Fruit fly (Drosophila melanogaster) whole organism, wandering third instar larva: ENCODE results near the gene CG11892.

Source experiments
- Abd-B ChIP-seq: fragments of >200 bp; optimal IDR thresholded peaks from 2 replicates; lab custom pipeline; 2017; ENCODE audit warnings: missing biosample characterization, missing genetic modification characterization
- CG32264 ChIP-seq: fragments of 200-800 bp; sonication (Bioruptor generic); optimal IDR thresholded peaks from 2 replicates; lab custom pipeline; 2016; ENCODE audit warnings: missing biosample characterization, missing genetic modification characterization
- CG9705 ChIP-seq: fragments of 200-800 bp; sonication (Bioruptor generic); optimal IDR thresholded peaks from 2 replicates; lab custom pipeline; 2018; ENCODE audit warnings: missing biosample characterization, mild to moderate bottlenecking, missing genetic modification characterization
- CrebA ChIP-seq: fragments of 200-800 bp; sonication (Bioruptor generic); optimal IDR thresholded peaks from 2 replicates; lab custom pipeline; 2016; ENCODE audit warnings: missing biosample characterization, mild to moderate bottlenecking, missing genetic modification characterization, borderline replicate concordance
- Dif ChIP-seq: fragments of 200-275, 200-300 bp; sonication (Bioruptor generic); optimal IDR thresholded peaks from 2 replicates; lab custom pipeline; 2018; ENCODE audit warnings: missing biosample characterization, missing genetic modification characterization; ENCODE audit not compliant: partially characterized antibody
- GATAd ChIP-seq: sonication (Bioruptor generic); optimal IDR thresholded peaks from 2 replicates; lab custom pipeline; 2016; ENCODE audit warnings: missing biosample characterization, missing genetic modification characterization
- HLH106 ChIP-seq: fragments of 200-800 bp; optimal IDR thresholded peaks from 3 replicates; lab custom pipeline; 2019; ENCODE audit warnings: missing biosample characterization, mild to moderate bottlenecking, missing genetic modification characterization, moderate library complexity
- Hnf4 ChIP-seq: fragments of 200-800 bp; sonication (Bioruptor generic); optimal IDR thresholded peaks from 2 replicates; lab custom pipeline; 2016; ENCODE audit warnings: missing biosample characterization, mild to moderate bottlenecking, missing genetic modification characterization
- Hr78 ChIP-seq: fragments of >200 bp; optimal IDR thresholded peaks from 2 replicates; lab custom pipeline; 2017; ENCODE audit warnings: missing biosample characterization, missing genetic modification characterization
- Hr83 ChIP-seq: fragments of 200-300 bp; sonication (Bioruptor generic); optimal IDR thresholded peaks from 2 replicates; lab custom pipeline; 2016; ENCODE audit warnings: missing biosample characterization, mild to moderate bottlenecking, missing genetic modification characterization, moderate library complexity; ENCODE audit not compliant: poor library complexity, severe bottlenecking
- Jra ChIP-seq: sonication (Bioruptor generic); optimal IDR thresholded peaks from 2 replicates; lab custom pipeline; 2016; ENCODE audit warnings: missing biosample characterization, missing genetic modification characterization
- Mio ChIP-seq: sonication (Bioruptor generic); optimal IDR thresholded peaks from 2 replicates; lab custom pipeline; 2016; ENCODE audit warnings: missing biosample characterization, missing genetic modification characterization
- Myc ChIP-seq: fragments of >200 bp; optimal IDR thresholded peaks from 2 replicates; lab custom pipeline; 2017
- N ChIP-seq: fragments of >200 bp; optimal IDR thresholded peaks from 2 replicates; lab custom pipeline; 2018; ENCODE audit warnings: missing biosample characterization, missing external identifiers, missing genetic modification characterization
- OdsH ChIP-seq: fragments of 200-800 bp; sonication (Bioruptor generic); optimal IDR thresholded peaks from 2 replicates; lab custom pipeline; 2016; ENCODE audit warnings: missing biosample characterization, mild to moderate bottlenecking, missing genetic modification characterization
- Rel ChIP-seq, 2 experiments: fragments of 200-800 bp; sonication (Bioruptor generic) in 1 of 2; optimal IDR thresholded peaks; 2 replicates in 1 of 2; 3 replicates in 1 of 2; lab custom pipeline; 2016 to 2019; ENCODE audit warnings: mild to moderate bottlenecking in 2 of 2, missing biosample characterization in 2 of 2, missing genetic modification characterization in 2 of 2, moderate library complexity in 1 of 2
- Sp1 ChIP-seq: fragments of 200-800 bp; sonication (Bioruptor generic); optimal IDR thresholded peaks from 3 replicates; lab custom pipeline; 2019; ENCODE audit warnings: missing biosample characterization, mild to moderate bottlenecking, missing genetic modification characterization, moderate library complexity
- Vsx2 ChIP-seq: fragments of 200-300, 225-300 bp; sonication (Bioruptor generic); optimal IDR thresholded peaks from 2 replicates; lab custom pipeline; 2018; ENCODE audit warnings: missing biosample characterization, missing genetic modification characterization; ENCODE audit not compliant: partially characterized antibody
- br ChIP-seq: fragments of 200-800 bp; sonication (Bioruptor generic); optimal IDR thresholded peaks from 2 replicates; lab custom pipeline; 2016; ENCODE audit warnings: missing biosample characterization, missing genetic modification characterization
- brk ChIP-seq: fragments of 200-800 bp; sonication (Bioruptor generic); optimal IDR thresholded peaks from 2 replicates; lab custom pipeline; 2016; ENCODE audit warnings: missing biosample characterization, mild to moderate bottlenecking, missing genetic modification characterization
- dl ChIP-seq, 2 experiments: fragments of 175-275, 200-275 bp in 1 of 2; fragments of 200-275 bp in 1 of 2; sonication (Bioruptor generic); optimal IDR thresholded peaks; lab custom pipeline; 2018; ENCODE audit warnings: mild to moderate bottlenecking in 2 of 2, missing biosample characterization in 2 of 2, missing genetic modification characterization in 2 of 2, moderate library complexity in 2 of 2; ENCODE audit not compliant: partially characterized antibody in 2 of 2, insufficient read depth in 1 of 2
- dmrt93B ChIP-seq: fragments of 200-800 bp; sonication (Bioruptor generic); optimal IDR thresholded peaks from 2 replicates; lab custom pipeline; 2018; ENCODE audit warnings: missing biosample characterization, mild to moderate bottlenecking, missing genetic modification characterization
- dsf ChIP-seq: sonication (Bioruptor generic); optimal IDR thresholded peaks from 2 replicates; lab custom pipeline; 2016; ENCODE audit warnings: missing biosample characterization, missing genetic modification characterization, borderline replicate concordance
- ey ChIP-seq: fragments of 200-800 bp; sonication (Bioruptor generic); optimal IDR thresholded peaks from 2 replicates; lab custom pipeline; 2016; ENCODE audit warnings: missing biosample characterization, missing genetic modification characterization
- foxo ChIP-seq, 2 experiments: fragments of 200-800 bp; sonication (Bioruptor generic); optimal IDR thresholded peaks; 2 replicates in 1 of 2; 3 replicates in 1 of 2; lab custom pipeline; 2016 to 2017; ENCODE audit warnings: missing biosample characterization in 2 of 2, missing genetic modification characterization in 2 of 2
- fru ChIP-seq: fragments of 200-800 bp; sonication (Bioruptor generic); optimal IDR thresholded peaks from 3 replicates; lab custom pipeline; 2016; ENCODE audit warnings: missing biosample characterization, mild to moderate bottlenecking, missing genetic modification characterization
- h ChIP-seq: fragments of 200-800 bp; sonication (Bioruptor generic); optimal IDR thresholded peaks from 3 replicates; lab custom pipeline; 2016; ENCODE audit warnings: missing biosample characterization, mild to moderate bottlenecking, missing genetic modification characterization
- jim ChIP-seq: fragments of 175-275, 200-325 bp; sonication (Bioruptor generic); optimal IDR thresholded peaks from 2 replicates; lab custom pipeline; 2016; ENCODE audit warnings: missing biosample characterization, mild to moderate bottlenecking, missing genetic modification characterization
- lola ChIP-seq: fragments of >200 bp; optimal IDR thresholded peaks from 2 replicates; lab custom pipeline; 2017; ENCODE audit warnings: missing biosample characterization, missing genetic modification characterization
- pan ChIP-seq: fragments of >200 bp; optimal IDR thresholded peaks from 2 replicates; lab custom pipeline; 2017
- psq ChIP-seq: fragments of 200-800 bp; sonication (Bioruptor generic); optimal IDR thresholded peaks from 3 replicates; lab custom pipeline; 2017; ENCODE audit warnings: missing biosample characterization, mild to moderate bottlenecking, missing genetic modification characterization, moderate library complexity
- rgr ChIP-seq: fragments of 200-800 bp; sonication (Bioruptor generic); optimal IDR thresholded peaks from 3 replicates; lab custom pipeline; 2016; ENCODE audit warnings: missing biosample characterization, mild to moderate bottlenecking, missing genetic modification characterization
- sage ChIP-seq: fragments of 200-800 bp; sonication (Bioruptor generic); optimal IDR thresholded peaks from 2 replicates; lab custom pipeline; 2016; ENCODE audit warnings: missing biosample characterization, mild to moderate bottlenecking, missing genetic modification characterization
- sv ChIP-seq: fragments of 200-800 bp; sonication (Bioruptor generic); optimal IDR thresholded peaks from 3 replicates; lab custom pipeline; 2016; ENCODE audit warnings: missing biosample characterization, missing genetic modification characterization
- tai ChIP-seq: sonication (Bioruptor generic); optimal IDR thresholded peaks from 2 replicates; lab custom pipeline; 2016; ENCODE audit warnings: missing biosample characterization, missing genetic modification characterization
- usp ChIP-seq: fragments of >200 bp; optimal IDR thresholded peaks from 2 replicates; lab custom pipeline; 2017; ENCODE audit warnings: missing biosample characterization, missing genetic modification characterization
- woc ChIP-seq: sonication (Bioruptor generic); optimal IDR thresholded peaks from 2 replicates; lab custom pipeline; 2016; ENCODE audit warnings: missing biosample characterization, mild to moderate bottlenecking, missing genetic modification characterization

Gene CG11892

DNA sequence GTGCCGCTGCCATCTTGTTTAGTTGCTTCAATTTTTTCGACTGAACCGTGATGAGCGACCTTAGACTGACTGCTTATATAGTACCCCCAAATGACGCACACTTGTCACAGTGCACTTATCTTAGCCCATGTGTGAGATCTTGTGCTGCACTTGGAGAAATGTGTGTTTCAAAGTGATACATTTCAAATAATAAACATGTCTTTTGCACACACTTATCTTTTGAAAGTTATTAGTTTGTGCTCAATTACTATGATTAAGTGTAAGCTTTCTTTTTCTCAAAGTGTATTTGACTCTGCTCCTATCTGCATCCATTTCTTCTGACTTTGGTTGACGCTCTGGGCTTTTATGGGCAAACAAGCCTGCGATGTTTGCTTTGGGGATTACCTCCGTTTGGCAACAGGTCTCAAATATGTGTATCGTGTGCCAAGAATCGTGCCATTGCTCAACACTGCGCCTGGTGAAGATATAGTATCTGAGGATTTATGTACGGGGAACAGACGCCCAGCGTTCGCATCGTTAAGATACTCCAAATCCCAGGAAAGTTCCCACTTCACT is 1.5 kb upstream of the CG11892 start, which contains the start of gene CG10514:
TSS of gene CG10514 (minus strand) at position 51 of the 555 bp plus-strand sequence.
- no peak for TF ChIP-seq Hnf4
- TF ChIP-seq usp: no peak
- no peak for TF ChIP-seq Hr78 (GFP tag; lab: Kevin White, UChicago)
- TF ChIP-seq Abd-B: no peak
- TF ChIP-seq sage (GFP tag; lab: Kevin White, UChicago): no peak
- TF ChIP-seq br (GFP tag; lab: Kevin White, UChicago): peak; percentile 36
- no peak for TF ChIP-seq pan (lab: Kevin White, UChicago)
- no peak for TF ChIP-seq Jra (GFP tag; lab: Kevin White, UChicago)
- no peak for TF ChIP-seq jim (GFP tag; lab: Kevin White, UChicago)
- no peak for TF ChIP-seq woc (GFP tag; lab: Kevin White, UChicago)
- no peak for TF ChIP-seq brk (GFP tag; lab: Kevin White, UChicago)
- TF ChIP-seq Sp1 (GFP tag; lab: Kevin White, UChicago): peak; percentile 10
- no peak for TF ChIP-seq dsf (GFP tag; lab: Kevin White, UChicago)
- TF ChIP-seq lola (GFP tag; lab: Kevin White, UChicago): no peak
- TF ChIP-seq CG9705 (GFP tag; lab: Kevin White, UChicago): no peak
- no peak for TF ChIP-seq sv (GFP tag; lab: Kevin White, UChicago)
- TF ChIP-seq CG32264 (GFP tag; lab: Kevin White, UChicago): no peak
- no peak for TF ChIP-seq h (GFP tag; lab: Kevin White, UChicago)
- no peak for TF ChIP-seq CrebA
- TF ChIP-seq GATAd: no peak
- TF ChIP-seq rgr (GFP tag; lab: Kevin White, UChicago): peak; percentile 24
- no peak for TF ChIP-seq dl (GFP tag; optimal IDR thresholded peaks at IDR 0.05; lab: Kevin White, UChicago; ENCODE audit: insufficient read depth in 1 of 2, partially characterized antibody in 2 of 2)
- TF ChIP-seq Vsx2 (GFP tag; lab: Kevin White, UChicago): no peak
- peak in 1 of 2 experiments; percentile 18 for TF ChIP-seq foxo (GFP tag; optimal IDR thresholded peaks at IDR 0.05; lab: Kevin White, UChicago)
- TF ChIP-seq tai (GFP tag; lab: Kevin White, UChicago): no peak
- peak; percentile 77 for TF ChIP-seq Hr83 (GFP tag; lab: Kevin White, UChicago)
- no peak for TF ChIP-seq dmrt93B (GFP tag; lab: Kevin White, UChicago)
- TF ChIP-seq OdsH (GFP tag; lab: Kevin White, UChicago): peak; percentile 43
- peak; percentile 4 for TF ChIP-seq ey
- no peak for TF ChIP-seq Dif (GFP tag; lab: Kevin White, UChicago)
- peak; percentile 13 for TF ChIP-seq fru (GFP tag; lab: Kevin White, UChicago)
- TF ChIP-seq Mio: no peak
- TF ChIP-seq psq (GFP tag; lab: Kevin White, UChicago): peak; percentile 18
- TF ChIP-seq Rel (GFP tag; optimal IDR thresholded peaks at IDR 0.05; lab: Kevin White, UChicago): no peak
- no peak for TF ChIP-seq Rel (tag; optimal IDR thresholded peaks at IDR 0.05; lab: Kevin White, UChicago)
- TF ChIP-seq HLH106 (tag; lab: Kevin White, UChicago): no peak
- no peak for TF ChIP-seq Myc (lab: Kevin White, UChicago)
- no peak for TF ChIP-seq N (GFP tag; lab: Kevin White, UChicago)

DNA sequence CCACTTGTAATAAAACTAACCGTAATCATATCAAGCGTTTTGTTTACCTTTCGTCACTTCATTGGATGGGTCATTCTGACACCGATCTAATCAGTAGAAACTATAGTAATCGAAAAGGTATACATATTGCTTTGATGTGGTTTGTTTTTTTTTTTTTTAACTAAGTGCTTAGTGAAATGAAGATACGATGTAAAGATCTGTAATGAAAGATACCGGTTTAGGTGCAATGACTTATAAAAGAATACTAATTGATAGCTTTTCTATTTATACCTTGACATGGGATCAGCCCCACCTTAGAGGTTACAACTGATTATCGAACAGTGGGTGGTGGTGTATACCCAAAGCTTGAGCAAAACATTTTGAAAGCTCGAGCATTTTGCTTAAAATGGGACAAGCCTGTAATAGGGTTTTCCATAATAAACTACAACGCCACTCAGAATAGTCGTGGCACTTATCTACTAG is 1.9 kb downstream of the CG11892 start, which contains the start of gene CG31300:
TSS of gene CG31300 (plus strand) at position 412 of the 462 bp plus-strand sequence.
- TF ChIP-seq rgr (GFP tag; lab: Kevin White, UChicago) (no peak), h (GFP tag; lab: Kevin White, UChicago) (no peak), sv (GFP tag; lab: Kevin White, UChicago) (no peak), ey (no peak), Hr83 (GFP tag; lab: Kevin White, UChicago) (no peak)
